Worm (Caenorhabditis elegans) whole organism, mixed stage, embryonic: Measurements from ENCODE around the gene srbc-50.

Experiments
- M03D4.4 ChIP-seq: sonication (generic microtip); optimal IDR thresholded peaks from 2 replicates; lab custom pipeline; 2017; ENCODE audit warnings: mild to moderate bottlenecking, missing genetic modification characterization, missing compliant biosample characterization
- bed-3 ChIP-seq: fragments of 200-800 bp; sonication (Bioruptor generic); optimal IDR thresholded peaks from 3 replicates; lab custom pipeline; 2018; ENCODE audit warnings: mild to moderate bottlenecking, missing genetic modification characterization, moderate library complexity, missing compliant biosample characterization
- blmp-1 ChIP-seq: fragments of 150-350 bp; optimal IDR thresholded peaks from 2 replicates; lab custom pipeline; 2014; ENCODE audit warnings: missing biosample characterization, missing genetic modification characterization
- ceh-39 ChIP-seq: fragments of 150-350 bp; optimal IDR thresholded peaks from 2 replicates; lab custom pipeline; 2014; ENCODE audit warnings: missing biosample characterization, missing genetic modification characterization
- ceh-43 ChIP-seq: fragments of 200-800 bp; sonication (Bioruptor generic); optimal IDR thresholded peaks from 2 replicates; lab custom pipeline; 2018; ENCODE audit warnings: mild to moderate bottlenecking, missing genetic modification characterization, moderate library complexity, missing compliant biosample characterization
- ceh-83 ChIP-seq: fragments of 200-800 bp; sonication (Bioruptor generic); optimal IDR thresholded peaks from 2 replicates; lab custom pipeline; 2018; ENCODE audit warnings: mild to moderate bottlenecking, missing genetic modification characterization, missing compliant biosample characterization
- ces-1 ChIP-seq: fragments of 150-350 bp; optimal IDR thresholded peaks from 2 replicates; lab custom pipeline; 2014; ENCODE audit warnings: missing biosample characterization, missing genetic modification reagents, missing genetic modification characterization
- cnd-1 ChIP-seq: fragments of 200-800 bp; sonication (Bioruptor generic); optimal IDR thresholded peaks from 2 replicates; lab custom pipeline; 2018; ENCODE audit warnings: mild to moderate bottlenecking, missing genetic modification characterization, missing compliant biosample characterization
- drap-1 ChIP-seq: fragments of 200-800 bp; sonication (Bioruptor generic); optimal IDR thresholded peaks from 3 replicates; lab custom pipeline; 2018; ENCODE audit warnings: mild to moderate bottlenecking, missing genetic modification characterization, missing compliant biosample characterization
- elt-1 ChIP-seq: sonication (generic microtip); optimal IDR thresholded peaks from 2 replicates; lab custom pipeline; 2017; ENCODE audit warnings: missing genetic modification characterization, mild to moderate bottlenecking, missing compliant biosample characterization, antibody characterized with exemption, moderate library complexity, borderline replicate concordance; ENCODE audit not compliant: insufficient read depth
- elt-3 ChIP-seq: fragments of 150-350 bp; optimal IDR thresholded peaks from 2 replicates; lab custom pipeline; 2014; ENCODE audit warnings: missing biosample characterization, missing genetic modification characterization
- flh-1 ChIP-seq: fragments of 200-800 bp; sonication (Bioruptor generic); optimal IDR thresholded peaks from 2 replicates; lab custom pipeline; 2018; ENCODE audit warnings: mild to moderate bottlenecking, missing genetic modification characterization, moderate library complexity, missing compliant biosample characterization
- ham-2 ChIP-seq: fragments of 200-800 bp; sonication (Bioruptor generic); optimal IDR thresholded peaks from 2 replicates; lab custom pipeline; 2018; ENCODE audit warnings: mild to moderate bottlenecking, missing genetic modification characterization, missing compliant biosample characterization
- hlh-1 ChIP-seq: fragments of 150-350 bp; optimal IDR thresholded peaks from 2 replicates; lab custom pipeline; 2014; ENCODE audit warnings: missing biosample characterization, missing genetic modification reagents, missing genetic modification characterization
- lin-13 ChIP-seq: fragments of 150-350 bp; optimal IDR thresholded peaks from 2 replicates; lab custom pipeline; 2014; ENCODE audit warnings: missing biosample characterization, missing genetic modification characterization
- lin-32 ChIP-seq: fragments of 200-800 bp; sonication (Bioruptor generic); optimal IDR thresholded peaks from 2 replicates; lab custom pipeline; 2018; ENCODE audit warnings: mild to moderate bottlenecking, missing genetic modification characterization, missing compliant biosample characterization
- lsy-2 ChIP-seq: fragments of 150-350 bp; optimal IDR thresholded peaks from 2 replicates; lab custom pipeline; 2014; ENCODE audit warnings: missing biosample characterization, missing genetic modification characterization
- mep-1 ChIP-seq: fragments of 150-350 bp; optimal IDR thresholded peaks from 2 replicates; lab custom pipeline; 2017; ENCODE audit warnings: missing biosample characterization, missing genetic modification reagents, missing genetic modification characterization, inconsistent platforms
- mls-2 ChIP-seq: sonication (generic microtip); optimal IDR thresholded peaks from 2 replicates; lab custom pipeline; 2016; ENCODE audit warnings: mild to moderate bottlenecking, missing genetic modification characterization, moderate library complexity, missing compliant biosample characterization
- nhr-12 ChIP-seq: fragments of 150-350 bp; optimal IDR thresholded peaks from 2 replicates; lab custom pipeline; 2014; ENCODE audit warnings: missing biosample characterization, missing genetic modification characterization
- nhr-2 ChIP-seq: fragments of 150-350 bp; optimal IDR thresholded peaks from 2 replicates; lab custom pipeline; 2014; ENCODE audit warnings: missing biosample characterization, missing genetic modification characterization
- nhr-237 ChIP-seq: fragments of 150-350 bp; optimal IDR thresholded peaks from 2 replicates; lab custom pipeline; 2014; ENCODE audit warnings: missing biosample characterization, missing genetic modification characterization
- nhr-76 ChIP-seq: sonication (generic microtip); optimal IDR thresholded peaks from 2 replicates; lab custom pipeline; 2017; ENCODE audit warnings: missing biosample characterization, missing genetic modification characterization
- pha-4 ChIP-seq: fragments of 150-350 bp; optimal IDR thresholded peaks from 2 replicates; lab custom pipeline; 2018; ENCODE audit warnings: missing biosample characterization, missing genetic modification reagents, missing genetic modification characterization
- sem-2 ChIP-seq: fragments of 200-800 bp; sonication (Bioruptor generic); optimal IDR thresholded peaks from 2 replicates; lab custom pipeline; 2018; ENCODE audit warnings: mild to moderate bottlenecking, missing genetic modification characterization, missing compliant biosample characterization
- snpc-4 ChIP-seq: fragments of 150-350 bp; optimal IDR thresholded peaks from 2 replicates; lab custom pipeline; 2014; ENCODE audit warnings: missing biosample characterization, missing genetic modification characterization
- sptf-1 ChIP-seq: sonication (generic microtip); optimal IDR thresholded peaks from 2 replicates; lab custom pipeline; 2017; ENCODE audit warnings: mild to moderate bottlenecking, missing genetic modification characterization, moderate library complexity, missing compliant biosample characterization
- unc-120 ChIP-seq: sonication (generic microtip); optimal IDR thresholded peaks from 2 replicates; lab custom pipeline; 2017; ENCODE audit warnings: missing genetic modification characterization, missing compliant biosample characterization; ENCODE audit not compliant: poor library complexity, severe bottlenecking
- unc-39 ChIP-seq: fragments of 150-350 bp; optimal IDR thresholded peaks from 2 replicates; lab custom pipeline; 2014; ENCODE audit warnings: missing biosample characterization, missing genetic modification characterization
- unc-62 ChIP-seq: fragments of 150-350 bp; optimal IDR thresholded peaks from 2 replicates; lab custom pipeline; 2014; ENCODE audit warnings: missing biosample characterization, missing genetic modification reagents, missing genetic modification characterization
- zip-8 ChIP-seq: fragments of 150-350 bp; optimal IDR thresholded peaks from 2 replicates; lab custom pipeline; 2014; ENCODE audit warnings: missing biosample characterization, missing genetic modification characterization
- ztf-11 ChIP-seq: fragments of 150-350 bp; optimal IDR thresholded peaks from 2 replicates; lab custom pipeline; 2014; ENCODE audit warnings: missing biosample characterization, missing genetic modification characterization

The srbc-50 gene

DNA sequence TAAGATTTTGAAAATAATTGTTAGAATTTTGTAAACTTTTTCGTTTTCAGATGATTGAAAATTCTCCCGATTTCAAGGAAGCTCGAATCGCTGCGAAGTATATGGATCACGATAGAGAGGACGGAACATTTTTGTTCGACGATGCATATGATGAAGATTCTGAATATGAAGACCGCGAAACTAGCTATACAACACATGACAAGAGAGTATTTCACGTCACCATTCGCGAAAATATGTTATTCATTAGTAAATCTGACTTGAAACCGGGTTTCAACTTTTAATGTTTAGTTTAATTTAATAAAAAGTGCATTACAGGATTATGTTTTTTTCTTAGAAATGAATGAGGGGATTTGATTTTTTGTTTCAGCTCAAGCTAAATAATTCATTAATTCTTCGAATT, 45.6 kb upstream of the srbc-50 start, which contains the start of gene str-57:
str-57 (plus strand) TSS at position 301 of the 400 bp plus-strand sequence.
- TF ChIP-seq unc-39 (tag; lab: Kevin White, UChicago): no peak
- no peak for TF ChIP-seq ces-1
- no peak for TF ChIP-seq ham-2 (GFP tag; lab: Kevin White, UChicago)
- TF ChIP-seq mls-2 (tag; lab: Kevin White, UChicago): no peak
- no peak for TF ChIP-seq elt-1 (tag; lab: Kevin White, UChicago)
- TF ChIP-seq sptf-1: no peak
- no peak for TF ChIP-seq hlh-1 (tag; lab: Kevin White, UChicago)
- TF ChIP-seq flh-1 (GFP tag; lab: Kevin White, UChicago): no peak
- no peak for TF ChIP-seq sem-2 (GFP tag; lab: Kevin White, UChicago)
- no peak for TF ChIP-seq ztf-11 (tag; lab: Kevin White, UChicago)
- no peak for TF ChIP-seq ceh-83 (GFP tag; lab: Kevin White, UChicago)
- TF ChIP-seq zip-8 (tag; lab: Kevin White, UChicago): no peak
- TF ChIP-seq, all 35 proteins: peak for 0

DNA sequence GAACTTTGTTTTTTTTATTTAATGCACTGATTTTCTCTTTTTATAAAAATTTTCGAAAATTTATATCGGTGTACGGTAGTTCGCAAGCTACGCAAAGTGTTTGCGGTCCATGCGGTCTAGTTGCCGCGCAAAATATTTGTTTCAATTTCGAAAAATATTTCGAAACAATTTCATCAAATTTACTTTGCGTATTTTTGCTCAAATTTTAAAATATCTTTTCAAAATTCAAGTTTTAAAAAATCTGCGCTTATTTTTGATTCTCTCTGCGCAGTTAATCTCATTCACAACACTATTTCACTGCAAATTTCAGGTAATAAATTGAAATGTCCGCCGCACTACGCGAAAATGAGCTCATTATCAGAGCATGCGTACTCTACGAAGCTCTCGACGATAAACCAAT, 42.6 kb upstream of the srbc-50 start, which contains the start of gene fbxa-197:
fbxa-197 (plus strand) TSS at position 301 of the 400 bp plus-strand sequence.
- TF ChIP-seq elt-1 (tag; lab: Kevin White, UChicago) (no peak), zip-8 (tag; lab: Kevin White, UChicago) (no peak), nhr-12 (tag; lab: Kevin White, UChicago) (no peak), unc-62 (GFP tag; lab: Kevin White, UChicago) (no peak)

DNA sequence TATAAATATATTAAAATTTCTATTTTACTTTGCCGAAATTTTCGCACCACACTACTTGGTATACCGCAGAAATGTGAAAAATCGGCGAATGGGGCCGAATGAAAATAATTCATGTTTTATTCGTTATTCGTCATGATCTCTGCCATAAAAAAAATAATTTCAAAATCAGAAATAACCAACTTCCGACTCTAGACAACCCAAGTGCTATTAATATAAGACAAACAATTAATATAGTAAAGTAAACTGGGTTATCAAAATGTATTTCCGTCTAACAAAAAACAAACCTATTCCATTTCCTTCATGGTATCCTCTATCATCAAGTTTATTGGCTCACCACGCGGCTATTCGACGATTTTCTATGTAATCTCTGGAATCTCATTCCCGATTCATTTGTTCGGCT, 41.1 kb upstream of the srbc-50 start, which contains the start of gene srh-293:
srh-293 (plus strand) TSS at position 301 of the 400 bp plus-strand sequence.
- no peak for TF ChIP-seq nhr-12 (tag; lab: Kevin White, UChicago)
- TF ChIP-seq M03D4.4 (tag; lab: Kevin White, UChicago): no peak
- no peak for TF ChIP-seq zip-8 (tag; lab: Kevin White, UChicago)
- no peak for TF ChIP-seq pha-4
- TF ChIP-seq lin-13: no peak
- no peak for TF ChIP-seq blmp-1
- no peak for TF ChIP-seq sptf-1
- no peak for TF ChIP-seq elt-3 (tag; lab: Kevin White, UChicago)
- no peak for TF ChIP-seq lin-32 (GFP tag; lab: Kevin White, UChicago)
- TF ChIP-seq snpc-4 (tag; lab: Kevin White, UChicago): no peak
- TF ChIP-seq ceh-43 (GFP tag; lab: Kevin White, UChicago): no peak

DNA sequence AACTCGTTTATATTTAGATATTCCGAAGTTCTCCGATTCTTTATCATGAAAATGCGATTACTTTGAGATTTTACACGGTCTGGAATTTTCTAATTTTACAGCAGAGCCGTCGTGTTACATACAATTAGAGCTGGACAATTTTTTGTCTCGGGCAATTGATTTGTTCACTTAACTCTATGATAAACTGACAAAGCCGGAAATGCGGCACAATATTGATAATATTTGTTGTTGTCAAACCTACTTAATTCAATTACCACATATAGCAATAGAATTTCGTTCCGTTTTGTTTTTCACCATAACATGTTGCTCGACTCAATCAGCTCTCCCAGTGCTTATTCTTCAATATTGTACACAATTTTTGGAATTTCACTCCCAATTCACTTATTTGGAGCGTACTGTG, 38.3 kb upstream of the srbc-50 start, which contains the start of gene srh-299:
srh-299 (plus strand) TSS at position 301 of the 400 bp plus-strand sequence.
- TF ChIP-seq ham-2 (GFP tag; lab: Kevin White, UChicago) (no peak), flh-1 (GFP tag; lab: Kevin White, UChicago) (no peak), M03D4.4 (tag; lab: Kevin White, UChicago) (no peak), lsy-2 (no peak), snpc-4 (tag; lab: Kevin White, UChicago) (no peak)
- TF ChIP-seq, all 35 proteins: peak for 0

DNA sequence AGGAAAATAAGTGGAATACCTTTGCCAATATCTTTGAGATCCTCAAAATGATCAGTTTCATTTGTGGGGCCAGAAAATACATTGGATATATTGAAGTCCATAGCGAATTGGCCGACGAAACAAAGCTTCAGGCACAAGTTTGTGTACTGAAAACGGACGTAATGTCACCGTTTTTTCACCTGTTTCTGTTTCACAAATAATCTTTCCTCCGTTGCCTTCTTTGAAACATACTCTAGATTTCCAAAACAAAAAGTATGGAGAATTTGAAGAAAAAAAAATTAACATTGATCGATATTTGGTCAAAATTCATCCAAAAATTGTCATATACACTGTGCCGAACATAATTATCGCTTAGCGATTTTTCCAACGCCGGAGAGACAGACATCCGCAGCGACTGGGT, 37.8 kb upstream of the srbc-50 start, which contains the start of gene srz-12:
srz-12 (minus strand) TSS at position 101 of the 400 bp plus-strand sequence.
- no peak for TF ChIP-seq ham-2 (GFP tag; lab: Kevin White, UChicago)
- TF ChIP-seq ztf-11 (tag; lab: Kevin White, UChicago): no peak
- TF ChIP-seq M03D4.4 (tag; lab: Kevin White, UChicago): no peak
- no peak for TF ChIP-seq nhr-237 (tag; lab: Kevin White, UChicago)
- no peak for TF ChIP-seq unc-62 (GFP tag; lab: Kevin White, UChicago)
- TF ChIP-seq cnd-1 (tag; lab: Kevin White, UChicago): no peak
- TF ChIP-seq nhr-2 (tag; lab: Kevin White, UChicago): no peak
- no peak for TF ChIP-seq hlh-1 (tag; lab: Kevin White, UChicago)
- no peak for TF ChIP-seq lin-32 (GFP tag; lab: Kevin White, UChicago)
- no peak for TF ChIP-seq sem-2 (GFP tag; lab: Kevin White, UChicago)
- TF ChIP-seq, all 35 proteins: peak for 0

DNA sequence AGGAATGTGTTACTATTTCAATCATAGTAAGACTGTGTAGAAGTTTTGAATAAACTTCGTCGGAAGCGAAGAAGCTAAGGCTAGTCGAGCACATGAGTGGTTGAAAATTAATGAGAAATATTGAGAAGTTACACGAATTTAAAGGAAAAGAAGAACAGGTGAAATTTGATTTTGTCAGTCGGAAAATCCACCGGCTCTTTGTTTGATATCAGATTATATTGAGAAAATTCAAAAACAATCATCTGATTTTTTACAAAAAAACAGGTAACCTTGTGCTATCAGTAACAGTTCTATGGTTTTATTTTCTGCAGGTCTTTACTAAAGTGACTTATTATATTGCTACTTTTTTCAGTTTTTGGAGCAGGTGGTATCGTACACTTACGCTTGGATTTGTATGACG, 33.5 kb upstream of the srbc-50 start, which contains the start of gene srh-148:
srh-148 (minus strand) TSS at position 101 of the 400 bp plus-strand sequence.
- TF ChIP-seq ces-1 (no peak), nhr-2 (tag; lab: Kevin White, UChicago) (no peak), blmp-1 (no peak), drap-1 (GFP tag; lab: Kevin White, UChicago) (no peak), elt-3 (tag; lab: Kevin White, UChicago) (no peak), ceh-39 (no peak), bed-3 (no peak), hlh-1 (tag; lab: Kevin White, UChicago) (no peak), ztf-11 (tag; lab: Kevin White, UChicago) (no peak), nhr-76 (tag; lab: Kevin White, UChicago) (no peak), lsy-2 (no peak), snpc-4 (tag; lab: Kevin White, UChicago) (no peak), lin-13 (no peak), lin-32 (GFP tag; lab: Kevin White, UChicago) (no peak), unc-120 (no peak), mep-1 (tag; lab: Kevin White, UChicago) (no peak), sem-2 (GFP tag; lab: Kevin White, UChicago) (no peak), ham-2 (GFP tag; lab: Kevin White, UChicago) (no peak), pha-4 (no peak)
